Fruit fly (Drosophila melanogaster): Measurements from ENCODE around the gene ND-20L.

DNA sequence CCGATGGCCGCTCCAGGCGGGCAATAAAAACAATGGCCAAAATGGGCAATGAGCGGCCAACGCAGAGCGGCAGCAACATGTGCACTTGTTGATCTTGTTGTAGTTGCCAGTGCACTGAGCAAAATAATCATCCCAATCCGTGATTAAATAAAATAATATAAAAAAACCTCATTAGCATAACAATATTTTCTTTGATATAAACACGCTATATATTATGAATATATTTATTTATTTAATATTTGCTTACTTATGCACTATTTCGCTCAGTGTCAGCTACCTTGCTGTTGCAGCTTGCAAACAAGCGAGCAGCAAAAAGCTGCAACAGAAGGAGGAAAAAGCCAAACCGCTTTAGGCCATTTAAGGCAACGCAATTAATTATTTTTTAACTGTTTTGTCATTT, 3.8 kb downstream of the ND-20L start:
- TF ChIP-seq Rfx (GFP tag; IDR thresholded peaks at IDR 0.05), result no peak
- no peak for TF ChIP-seq psq (GFP tag; optimal IDR thresholded peaks at IDR 0.05)
- TF ChIP-seq eve (GFP tag; optimal IDR thresholded peaks at IDR 0.05), result no peak
- TF ChIP-seq CG42726 (GFP tag; IDR thresholded peaks at IDR 0.05; ENCODE audit: partially characterized antibody), result no peak
- no peak for TF ChIP-seq crc (GFP tag; optimal IDR thresholded peaks at IDR 0.05)
- TF ChIP-seq h (optimal IDR thresholded peaks at IDR 0.05), result no peak
- TF ChIP-seq jigr1 (GFP tag; IDR thresholded peaks at IDR 0.05), result 0 out of 3 replicates have a peak, but pooled peaks have one; percentile 25
- TF ChIP-seq Doc3 (GFP tag; IDR thresholded peaks at IDR 0.05; ENCODE audit: partially characterized antibody), result no peak
- TF ChIP-seq bigmax (GFP tag; optimal IDR thresholded peaks at IDR 0.05), result no peak
- no peak for TF ChIP-seq Rx (GFP tag; IDR thresholded peaks at IDR 0.05)
- no peak for TF ChIP-seq cg (GFP tag; optimal IDR thresholded peaks at IDR 0.05)
- TF ChIP-seq CG1603 (tag; optimal IDR thresholded peaks at IDR 0.05), result no peak
- TF ChIP-seq CG12299 (tag; optimal IDR thresholded peaks at IDR 0.05), result no peak
